Fruit fly (Drosophila melanogaster): Measurements from ENCODE around the gene CG7387.

dm6 chr3L:8187397-8187811, 5.5 kb downstream of the CG7387 start:
- TF ChIP-seq h (optimal IDR thresholded peaks at IDR 0.05), result no peak
- no peak for TF ChIP-seq psq (optimal IDR thresholded peaks at IDR 0.05)
- no peak for TF ChIP-seq insv (optimal IDR thresholded peaks at IDR 0.05)
- no peak for TF ChIP-seq ttk (optimal IDR thresholded peaks at IDR 0.05)
- TF ChIP-seq Myc (optimal IDR thresholded peaks at IDR 0.05), result no peak

Measured in Kc167 (cell line).